Worm (Caenorhabditis elegans) whole organism, L1 larva: Measurements from ENCODE around the gene cutl-4.

Source experiments
- aly-2 ChIP-seq: fragments of 150-350 bp; optimal IDR thresholded peaks from 2 replicates; lab custom pipeline; 2014; ENCODE audit warnings: missing biosample characterization, missing genetic modification characterization
- dpl-1 ChIP-seq, 3 experiments: fragments of 150-350 bp in 2 of 3; sonication (generic microtip) in 1 of 3; optimal IDR thresholded peaks; 2 replicates each; lab custom pipeline; 2014 to 2017; ENCODE audit warnings: missing biosample characterization in 3 of 3, missing genetic modification characterization in 3 of 3, missing genetic modification reagents in 3 of 3
- lir-3 ChIP-seq: sonication (generic microtip); optimal IDR thresholded peaks from 2 replicates; lab custom pipeline; 2016; ENCODE audit warnings: mild to moderate bottlenecking, missing genetic modification characterization, moderate library complexity, missing compliant biosample characterization; ENCODE audit not compliant: poor library complexity
- nhr-28 ChIP-seq: fragments of 150-350 bp; optimal IDR thresholded peaks from 2 replicates; lab custom pipeline; 2014; ENCODE audit warnings: missing biosample characterization, missing genetic modification characterization

ce11 chrV:17777624-17778023 lies 37.9 kb upstream of the cutl-4 start, which contains the start of gene C47A10.12:
- TF ChIP-seq dpl-1 (GFP tag; optimal IDR thresholded peaks at IDR 0.05; lab: Kevin White, UChicago) (no peak), lir-3 (no peak), nhr-28 (tag; lab: Kevin White, UChicago) (no peak), aly-2 (tag; lab: Kevin White, UChicago) (no peak)
